Worm (Caenorhabditis elegans) whole organism, midembryonic: ENCODE data around the gene dhs-11.

ENCODE experiments used
- T22C8.4 ChIP-seq: fragments of 200-800 bp; sonication (Bioruptor generic); IDR thresholded peaks from 2 replicates; pipeline ENCODE4 v1.3.6; 2022; ENCODE audit warnings: missing genetic modification characterization, missing compliant biosample characterization
- cog-1 ChIP-seq: sonication (generic microtip); optimal IDR thresholded peaks from 2 replicates; lab custom pipeline; 2016; ENCODE audit warnings: missing genetic modification characterization, missing compliant biosample characterization
- flt-1 ChIP-seq: fragments of 200-800 bp; sonication (Bioruptor generic); IDR thresholded peaks from 2 replicates; pipeline ENCODE4 v1.3.6; 2022; ENCODE audit warnings: missing genetic modification characterization, missing compliant biosample characterization
- klf-2 ChIP-seq: fragments of 200-800 bp; sonication (Bioruptor generic); conservative IDR thresholded peaks from 2 replicates; pipeline ENCODE4 v1.3.6; 2022; ENCODE audit warnings: missing genetic modification reagents, missing genetic modification characterization, missing compliant biosample characterization
- med-1 ChIP-seq: sonication (generic microtip); optimal IDR thresholded peaks from 2 replicates; lab custom pipeline; 2017; ENCODE audit warnings: missing genetic modification characterization, mild to moderate bottlenecking, missing compliant biosample characterization, antibody characterized with exemption, missing genetic modification reagents; ENCODE audit not compliant: insufficient read depth
- ref-1 ChIP-seq: fragments of 200-800 bp; sonication (Bioruptor generic); conservative IDR thresholded peaks from 2 replicates; pipeline ENCODE4 v1.3.6; 2022; ENCODE audit warnings: missing genetic modification reagents, missing genetic modification characterization, missing compliant biosample characterization
- tab-1 ChIP-seq: fragments of 200-800 bp; sonication (Bioruptor generic); IDR thresholded peaks from 2 replicates; pipeline ENCODE4 v1.3.6; 2022; ENCODE audit warnings: missing genetic modification characterization, missing compliant biosample characterization
- ztf-23 ChIP-seq: fragments of 200-800 bp; sonication (Bioruptor generic); IDR thresholded peaks from 2 replicates; pipeline ENCODE4 v1.3.6; 2022; ENCODE audit warnings: missing genetic modification reagents, missing genetic modification characterization, missing compliant biosample characterization
- ztf-29 ChIP-seq: fragments of 200-800 bp; sonication (Bioruptor generic); IDR thresholded peaks from 2 replicates; pipeline ENCODE4 v1.3.6; 2022; ENCODE audit warnings: missing genetic modification reagents, missing genetic modification characterization, missing compliant biosample characterization

Gene dhs-11

ce11 chrIII:10612333-10612732 is 30.3 kb downstream of the dhs-11 start, which contains the start of gene Y39A1A.24:
TSS of gene Y39A1A.24 (plus strand) at chrIII:10612633.
- TF ChIP-seq T22C8.4 (GFP tag; lab: Robert Waterston, UW) (no peak), ztf-23 (GFP tag; lab: Robert Waterston, UW) (no peak), flt-1 (GFP tag; lab: Robert Waterston, UW) (no peak), ztf-29 (GFP tag; lab: Robert Waterston, UW) (no peak), klf-2 (GFP tag; lab: Robert Waterston, UW) (no peak), tab-1 (GFP tag; lab: Robert Waterston, UW) (no peak)

- TF ChIP-seq flt-1 (GFP tag; lab: Robert Waterston, UW) (no peak), cog-1 (tag; lab: Kevin White, UChicago) (no peak)
These were observed 34.5 kb downstream of the dhs-11 start for ce11 chrIII:10608161-10608560.

- TF ChIP-seq med-1 (GFP tag; lab: Kevin White, UChicago) (no peak), tab-1 (GFP tag; lab: Robert Waterston, UW) (no peak), T22C8.4 (GFP tag; lab: Robert Waterston, UW) (no peak), flt-1 (GFP tag; lab: Robert Waterston, UW) (no peak), cog-1 (tag; lab: Kevin White, UChicago) (no peak), ztf-29 (GFP tag; lab: Robert Waterston, UW) (no peak), ztf-23 (GFP tag; lab: Robert Waterston, UW) (no peak), klf-2 (GFP tag; lab: Robert Waterston, UW) (no peak), ref-1 (GFP tag; lab: Robert Waterston, UW) (no peak)
These were observed 37.6 kb downstream of the dhs-11 start, which contains the start of gene rabx-5 for ce11 chrIII:10605049-10605448. TSS of gene rabx-5 (plus strand) at chrIII:10605349.

DNA sequence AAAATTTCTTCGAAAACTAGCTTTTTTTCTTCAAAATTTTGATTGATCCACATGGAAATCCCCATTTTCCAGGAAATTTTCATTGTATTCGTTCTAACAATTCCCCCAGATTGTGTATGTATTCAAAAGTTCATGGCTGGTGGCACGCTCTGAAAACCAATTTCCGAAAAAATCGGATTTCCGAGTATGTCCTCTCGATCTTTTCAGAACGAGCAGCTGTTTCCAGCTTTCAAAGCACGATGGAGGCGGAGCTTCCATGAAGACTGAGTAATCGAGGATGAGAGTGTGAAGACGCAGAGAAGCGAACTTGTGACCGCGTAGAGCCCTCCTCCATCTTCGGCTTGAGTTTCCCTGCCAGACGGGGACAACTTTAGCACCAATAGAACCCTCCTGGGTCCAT is 38.3 kb downstream of the dhs-11 start:
- TF ChIP-seq tab-1 (GFP tag; lab: Robert Waterston, UW) (no peak), T22C8.4 (GFP tag; lab: Robert Waterston, UW) (no peak), ref-1 (GFP tag; lab: Robert Waterston, UW) (no peak), flt-1 (GFP tag; lab: Robert Waterston, UW) (no peak), ztf-23 (GFP tag; lab: Robert Waterston, UW) (no peak), ztf-29 (GFP tag; lab: Robert Waterston, UW) (no peak), klf-2 (GFP tag; lab: Robert Waterston, UW) (no peak)

DNA sequence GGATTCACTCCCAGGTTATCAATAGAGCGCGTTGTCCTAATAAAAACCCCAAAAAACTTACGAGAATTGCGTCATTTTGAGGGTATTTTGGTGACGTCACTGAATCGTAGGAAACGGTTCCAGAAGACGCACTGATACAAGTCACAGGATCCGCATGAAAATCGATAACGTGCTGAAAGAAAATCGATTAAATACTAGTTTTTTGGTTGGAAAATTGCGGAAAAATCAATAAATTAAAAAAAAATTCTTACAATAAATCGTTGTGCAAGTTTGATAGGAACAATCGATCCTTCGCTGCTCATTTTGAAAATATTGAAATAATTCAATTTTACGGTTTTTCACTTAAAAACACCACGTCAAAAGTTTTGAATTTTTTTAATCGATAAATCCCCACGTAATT is 39.4 kb downstream of the dhs-11 start, which contains the start of gene Y39A1A.2:
Gene Y39A1A.2 (minus strand): TSS at position 319 of the 400 bp plus-strand sequence.
- no peak for TF ChIP-seq ref-1 (GFP tag; lab: Robert Waterston, UW)
- TF ChIP-seq klf-2 (GFP tag; lab: Robert Waterston, UW) = no peak
- TF ChIP-seq flt-1 (GFP tag; lab: Robert Waterston, UW) = no peak
- TF ChIP-seq T22C8.4 (GFP tag; lab: Robert Waterston, UW) = peak; percentile 43; the same call in 1 of the 2 replicates

- TF ChIP-seq ztf-29 (GFP tag; lab: Robert Waterston, UW) (no peak), ref-1 (GFP tag; lab: Robert Waterston, UW) (no peak), ztf-23 (GFP tag; lab: Robert Waterston, UW) (no peak), klf-2 (GFP tag; lab: Robert Waterston, UW) (no peak), cog-1 (tag; lab: Kevin White, UChicago) (no peak), T22C8.4 (GFP tag; lab: Robert Waterston, UW) (no peak), tab-1 (GFP tag; lab: Robert Waterston, UW) (no peak), med-1 (GFP tag; lab: Kevin White, UChicago) (no peak), flt-1 (GFP tag; lab: Robert Waterston, UW) (no peak)
These were observed 41.8 kb downstream of the dhs-11 start for ce11 chrIII:10600894-10601293.

DNA sequence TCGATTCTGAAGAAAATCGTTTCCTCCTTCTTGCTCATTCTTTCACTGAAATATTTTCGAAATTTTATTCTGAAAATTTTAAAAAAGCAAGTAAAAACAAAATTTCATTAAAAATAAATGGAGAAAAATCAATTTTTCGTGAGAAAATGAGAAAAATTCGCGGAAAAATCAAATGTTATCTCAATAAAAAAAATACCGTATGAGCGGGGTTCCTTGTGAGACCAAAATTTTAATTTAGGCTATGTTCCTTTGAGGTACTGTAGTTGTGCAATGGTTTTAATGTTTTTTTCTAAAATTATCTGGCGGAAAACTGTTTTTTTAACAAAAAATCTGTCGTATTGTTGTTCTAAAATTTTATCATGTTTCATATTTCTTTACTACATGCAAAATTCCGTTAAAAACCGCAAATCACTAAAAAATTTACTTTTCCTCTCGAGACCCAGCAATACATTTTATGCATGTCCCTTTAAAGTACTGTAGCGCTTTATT is 42.5 kb downstream of the dhs-11 start, which contains the start of gene epg-6:
Gene epg-6 (minus strand): TSS at position 51 of the 489 bp plus-strand sequence.
- TF ChIP-seq cog-1 (tag; lab: Kevin White, UChicago) = no peak
- no peak for TF ChIP-seq ref-1 (GFP tag; lab: Robert Waterston, UW)
- TF ChIP-seq med-1 (GFP tag; lab: Kevin White, UChicago) = no peak
- TF ChIP-seq T22C8.4 (GFP tag; lab: Robert Waterston, UW) = no peak
- TF ChIP-seq ztf-23 (GFP tag; lab: Robert Waterston, UW) = no peak
- no peak for TF ChIP-seq ztf-29 (GFP tag; lab: Robert Waterston, UW)
- no peak for TF ChIP-seq klf-2 (GFP tag; lab: Robert Waterston, UW)
- no peak for TF ChIP-seq tab-1 (GFP tag; lab: Robert Waterston, UW)
- no peak for TF ChIP-seq flt-1 (GFP tag; lab: Robert Waterston, UW)

DNA sequence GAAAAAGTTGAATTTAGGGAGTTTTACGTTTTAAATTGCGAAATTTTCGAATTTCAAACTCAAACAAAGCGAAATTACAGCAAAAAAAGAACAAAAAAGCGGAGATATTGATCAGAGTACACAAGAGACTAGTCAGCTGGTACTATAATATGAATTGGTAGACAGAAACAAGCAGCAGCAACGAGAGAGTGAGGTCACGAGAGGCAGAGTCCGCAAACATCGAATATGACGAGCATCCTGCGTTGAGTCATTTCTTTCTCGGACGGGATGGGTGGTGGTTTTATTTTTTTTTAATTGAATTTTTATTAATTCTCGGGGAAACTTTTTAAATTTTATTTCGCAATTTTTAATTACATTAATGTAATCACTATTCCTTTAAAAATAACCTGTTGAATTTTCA is 43.0 kb downstream of the dhs-11 start:
- no peak for TF ChIP-seq T22C8.4 (GFP tag; lab: Robert Waterston, UW)
- no peak for TF ChIP-seq tab-1 (GFP tag; lab: Robert Waterston, UW)
- TF ChIP-seq ztf-23 (GFP tag; lab: Robert Waterston, UW) = 0 out of 2 replicates have a peak, but pooled peaks have one; percentile 9

ce11 chrIII:10596387-10596786 is 46.3 kb downstream of the dhs-11 start, which contains the start of gene Y39A1A.3:
TSS of gene Y39A1A.3 (minus strand) at chrIII:10596487.
- TF ChIP-seq klf-2 (GFP tag; lab: Robert Waterston, UW) (no peak), ztf-23 (GFP tag; lab: Robert Waterston, UW) (no peak), flt-1 (GFP tag; lab: Robert Waterston, UW) (no peak), cog-1 (tag; lab: Kevin White, UChicago) (no peak), tab-1 (GFP tag; lab: Robert Waterston, UW) (no peak), ref-1 (GFP tag; lab: Robert Waterston, UW) (no peak), ztf-29 (GFP tag; lab: Robert Waterston, UW) (no peak), med-1 (GFP tag; lab: Kevin White, UChicago) (no peak), T22C8.4 (GFP tag; lab: Robert Waterston, UW) (no peak)
